Worm (Caenorhabditis elegans): Measurements from ENCODE around the gene ZK930.6.

- TF ChIP-seq unc-98 (GFP tag; IDR thresholded peaks at IDR 0.05) = no peak
- TF ChIP-seq unc-62 (GFP tag; optimal IDR thresholded peaks at IDR 0.05) = no peak
- no peak for TF ChIP-seq nhr-12 (tag; optimal IDR thresholded peaks at IDR 0.05)
- TF ChIP-seq mep-1 (tag; optimal IDR thresholded peaks at IDR 0.05) = no peak
- no peak for TF ChIP-seq C16A3.4 (tag; optimal IDR thresholded peaks at IDR 0.05)
- no peak for TF ChIP-seq tbx-2 (tag; optimal IDR thresholded peaks at IDR 0.05)
- TF ChIP-seq aly-2 (tag; optimal IDR thresholded peaks at IDR 0.05) = no peak
- TF ChIP-seq dsc-1 (tag; optimal IDR thresholded peaks at IDR 0.05) = no peak
- TF ChIP-seq efl-3 (GFP tag; optimal IDR thresholded peaks at IDR 0.05) = no peak
Measured at ce11 chrII:11842317-11842716, 41.4 kb upstream of the ZK930.6 start, which contains the start of gene T27D12.1.
